Worm (Caenorhabditis elegans) whole organism, L4 larva: ENCODE measurements around the gene Y17G7B.18.

ENCODE experiments used
- aly-2 ChIP-seq: sonication (generic microtip); optimal IDR thresholded peaks from 2 replicates; lab custom pipeline; 2018; ENCODE audit warnings: missing biosample characterization, missing genetic modification characterization
- cey-2 ChIP-seq: sonication (generic microtip); optimal IDR thresholded peaks from 3 replicates; lab custom pipeline; 2017; ENCODE audit warnings: missing genetic modification characterization, mild to moderate bottlenecking, missing compliant biosample characterization, antibody characterized with exemption, borderline replicate concordance; ENCODE audit not compliant: insufficient read depth
- daf-16 ChIP-seq, 3 experiments: sonication (generic microtip); optimal IDR thresholded peaks; 2 replicates each; lab custom pipeline; 2016 to 2017; ENCODE audit warnings: missing genetic modification characterization in 3 of 3, missing genetic modification reagents in 3 of 3, mild to moderate bottlenecking in 2 of 3, missing compliant biosample characterization in 2 of 3, missing biosample characterization in 1 of 3, moderate library complexity in 1 of 3
- lin-15B ChIP-seq: fragments of 150-350 bp; sonication (generic microtip); optimal IDR thresholded peaks from 3 replicates; lab custom pipeline; 2014; ENCODE audit warnings: missing biosample characterization, missing genetic modification characterization
- nhr-11 ChIP-seq: fragments of 150-350 bp; optimal IDR thresholded peaks from 2 replicates; lab custom pipeline; 2014; ENCODE audit warnings: missing biosample characterization, missing genetic modification characterization
- nhr-28 ChIP-seq: fragments of 150-350 bp; optimal IDR thresholded peaks from 2 replicates; lab custom pipeline; 2014; ENCODE audit warnings: missing biosample characterization, missing genetic modification characterization
- nhr-76 ChIP-seq: fragments of 150-350 bp; optimal IDR thresholded peaks from 2 replicates; lab custom pipeline; 2014; ENCODE audit warnings: missing biosample characterization, missing genetic modification characterization
- unc-39 ChIP-seq: sonication (generic microtip); optimal IDR thresholded peaks from 2 replicates; lab custom pipeline; 2017; ENCODE audit warnings: missing biosample characterization, missing genetic modification characterization
- ztf-11 ChIP-seq: fragments of 150-350 bp; optimal IDR thresholded peaks from 2 replicates; lab custom pipeline; 2014; ENCODE audit warnings: missing biosample characterization, missing genetic modification characterization

DNA sequence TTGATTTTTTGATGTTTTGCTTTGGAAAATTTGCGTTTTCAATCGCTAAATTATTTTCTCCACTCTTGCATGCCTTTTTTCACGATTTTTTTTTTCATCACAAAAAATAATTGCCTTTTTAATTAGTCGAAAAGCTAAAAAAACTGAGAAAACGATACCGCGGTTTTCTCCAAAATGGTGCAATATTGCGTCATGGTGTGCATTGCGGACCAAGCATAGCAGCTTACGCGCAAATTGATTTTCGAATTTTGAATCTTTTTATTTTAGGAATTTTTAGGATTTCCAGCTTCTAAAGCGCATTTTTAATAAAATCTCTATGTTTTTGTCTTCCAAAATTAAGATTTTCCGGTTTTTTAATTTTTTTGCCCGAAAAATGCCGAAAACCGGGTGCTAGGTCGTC, 42.6 kb upstream of the Y17G7B.18 start:
- no peak for TF ChIP-seq daf-16 (GFP tag; optimal IDR thresholded peaks at IDR 0.05; lab: Kevin White, UChicago)
- no peak for TF ChIP-seq daf-16 (tag; optimal IDR thresholded peaks at IDR 0.05; lab: Kevin White, UChicago)
- no peak for TF ChIP-seq nhr-76 (tag; lab: Kevin White, UChicago)
- no peak for TF ChIP-seq lin-15B (tag; lab: Kevin White, UChicago)
- no peak for TF ChIP-seq aly-2
- no peak for TF ChIP-seq ztf-11 (tag; lab: Kevin White, UChicago)
- TF ChIP-seq unc-39 (tag; lab: Kevin White, UChicago) = no peak
- TF ChIP-seq nhr-11 (tag; lab: Kevin White, UChicago) = no peak
- TF ChIP-seq cey-2 (tag; lab: Kevin White, UChicago) = no peak
- no peak for TF ChIP-seq nhr-28 (tag; lab: Kevin White, UChicago)
